Fruit fly (Drosophila melanogaster): ENCODE measurements around the gene CG1677.

CG1677 gene

dm6 chrX:7291850-7292499 is 113.6 kb downstream of the CG1677 start (continued):
- peak; percentile 54; the same call in 1 of the 2 replicates for TF ChIP-seq ranshi (GFP tag; IDR thresholded peaks at IDR 0.05)
- TF ChIP-seq CG8765 (GFP tag; IDR thresholded peaks at IDR 0.05), result peak; percentile 72; the same call in 1 of the 2 replicates
- peak; percentile 94 for TF ChIP-seq sens (GFP tag)
- TF ChIP-seq CG18599 (GFP tag; optimal IDR thresholded peaks at IDR 0.05), result peak; percentile 48
- peak; percentile 85 for TF ChIP-seq CG10267 (tag; optimal IDR thresholded peaks at IDR 0.05)
- TF ChIP-seq shn (GFP tag; optimal IDR thresholded peaks at IDR 0.05), result peak; percentile 26
- TF ChIP-seq dm (GFP tag; optimal IDR thresholded peaks at IDR 0.05), result peak; percentile 30
- TF ChIP-seq crp (GFP tag; optimal IDR thresholded peaks at IDR 0.05), result peak in 1 of 2 experiments; percentile 16
- no peak for TF ChIP-seq CG11085 (GFP tag; IDR thresholded peaks at IDR 0.05)
- peak; percentile 68 for TF ChIP-seq Sox100B (GFP tag; optimal IDR thresholded peaks at IDR 0.05)
- peak; percentile 30; the same call in 1 of the 2 replicates for TF ChIP-seq Nf-YA (GFP tag; IDR thresholded peaks at IDR 0.05)
- TF ChIP-seq vnd (GFP tag; IDR thresholded peaks at IDR 0.05; ENCODE audit: partially characterized antibody), result no peak
- TF ChIP-seq schlank (tag; optimal IDR thresholded peaks at IDR 0.05), result no peak
- TF ChIP-seq zfh1 (GFP tag; IDR thresholded peaks at IDR 0.05), result peak; percentile 92
- peak; percentile 53; the same call in 1 of the 2 replicates for TF ChIP-seq CG7372 (GFP tag; IDR thresholded peaks at IDR 0.05)
- 0 out of 3 replicates have a peak, but pooled peaks have one; percentile 30 for TF ChIP-seq C15 (GFP tag; IDR thresholded peaks at IDR 0.05)
- peak; percentile 66 for TF ChIP-seq ind (GFP tag; optimal IDR thresholded peaks at IDR 0.05)
- peak; percentile 74; the same call in 1 of the 3 replicates for TF ChIP-seq so (GFP tag; IDR thresholded peaks at IDR 0.05)
- peak; percentile 21 for TF ChIP-seq Fer2 (tag; optimal IDR thresholded peaks at IDR 0.05)
- TF ChIP-seq otp (GFP tag; IDR thresholded peaks at IDR 0.05), result peak; percentile 74
- TF ChIP-seq wek (GFP tag; optimal IDR thresholded peaks at IDR 0.05), result no peak
- peak; percentile 79 for TF ChIP-seq croc (GFP tag; conservative IDR thresholded peaks at IDR 0.05)
- TF ChIP-seq CG7271 (tag; optimal IDR thresholded peaks at IDR 0.05), result no peak
- no peak for TF ChIP-seq CG34224 (GFP tag; IDR thresholded peaks at IDR 0.05; ENCODE audit: partially characterized antibody)
- peak; percentile 89 for TF ChIP-seq CG4404 (GFP tag; IDR thresholded peaks at IDR 0.05)
- TF ChIP-seq Atf6 (GFP tag; IDR thresholded peaks at IDR 0.05), result no peak
- peak; percentile 90 for TF ChIP-seq gem (tag; optimal IDR thresholded peaks at IDR 0.05)
- peak; percentile 54 for TF ChIP-seq ems (GFP tag; optimal IDR thresholded peaks at IDR 0.05)
- TF ChIP-seq CG2120 (GFP tag; optimal IDR thresholded peaks at IDR 0.05), result peak; percentile 2
- TF ChIP-seq NC2α (GFP tag; optimal IDR thresholded peaks at IDR 0.05), result no peak
- peak; percentile 44 for TF ChIP-seq CG4730 (GFP tag; IDR thresholded peaks at IDR 0.05)
- TF ChIP-seq CG14860 (GFP tag; IDR thresholded peaks at IDR 0.05; ENCODE audit: partially characterized antibody), result no peak
- TF ChIP-seq CG7745 (tag; optimal IDR thresholded peaks at IDR 0.05), result peak; percentile 55
- peak; percentile 63 for TF ChIP-seq lmd (GFP tag; IDR thresholded peaks at IDR 0.05)
- no peak for TF ChIP-seq Poxn (GFP tag; IDR thresholded peaks at IDR 0.05)
- TF ChIP-seq CG2116 (GFP tag; optimal IDR thresholded peaks at IDR 0.05), result peak; percentile 23
- TF ChIP-seq Aef1 (GFP tag; IDR thresholded peaks at IDR 0.05), result no peak
- peak; percentile 26 for TF ChIP-seq Side (GFP tag; optimal IDR thresholded peaks at IDR 0.05)
- TF ChIP-seq CG11723 (GFP tag; optimal IDR thresholded peaks at IDR 0.05), result peak; percentile 59
- TF ChIP-seq CG4707 (GFP tag; optimal IDR thresholded peaks at IDR 0.05), result peak; percentile 58
- TF ChIP-seq NC2β (GFP tag; optimal IDR thresholded peaks at IDR 0.05), result peak; percentile 75
- peak; percentile 20 for TF ChIP-seq CG15073 (GFP tag; optimal IDR thresholded peaks at IDR 0.05)
- TF ChIP-seq Hr78 (GFP tag; optimal IDR thresholded peaks at IDR 0.05), result peak in 1 of 2 experiments; percentile 44
- peak; percentile 96 for TF ChIP-seq dmrt11E (tag; optimal IDR thresholded peaks at IDR 0.05)
- no peak for TF ChIP-seq Nf-YC (tag; optimal IDR thresholded peaks at IDR 0.05)
- TF ChIP-seq CG10543 (GFP tag; optimal IDR thresholded peaks at IDR 0.05), result peak; percentile 8
- TF ChIP-seq Neu2 (GFP tag; optimal IDR thresholded peaks at IDR 0.05; ENCODE audit: borderline replicate concordance), result no peak
- TF ChIP-seq CG9727 (GFP tag; optimal IDR thresholded peaks at IDR 0.05), result peak; percentile 94
- no peak; the same call in 2 of the 3 replicates for TF ChIP-seq B-H1 (GFP tag; IDR thresholded peaks at IDR 0.05)

Data from whole organism, embryonic.